Worm (Caenorhabditis elegans): ENCODE results near the gene T27E7.1.

Gene T27E7.1

ce11 chrIV:14519423-14519822 lies at the start of gene T27E7.1, which contains the start of gene Y57G11A.2:
Gene T27E7.1, plus strand, starts transcription at chrIV:14519759.
Gene Y57G11A.2, minus strand, starts transcription at chrIV:14519523.
- no peak for TF ChIP-seq him-1 (tag; optimal IDR thresholded peaks at IDR 0.05)
- TF ChIP-seq W03F9.2 (tag; optimal IDR thresholded peaks at IDR 0.05), result no peak
- TF ChIP-seq dao-5 (tag; optimal IDR thresholded peaks at IDR 0.05), result no peak

ce11 chrIV:14481984-14482383 lies 37.6 kb upstream of the T27E7.1 start, which contains the start of gene Y57G11A.4:
Gene Y57G11A.4, plus strand, starts transcription at chrIV:14482284.
- no peak for TF ChIP-seq W03F9.2 (tag; optimal IDR thresholded peaks at IDR 0.05)
- TF ChIP-seq dao-5 (tag; optimal IDR thresholded peaks at IDR 0.05), result no peak
- no peak for TF ChIP-seq him-1 (tag; optimal IDR thresholded peaks at IDR 0.05)

- TF ChIP-seq W03F9.2 (tag; optimal IDR thresholded peaks at IDR 0.05) (no peak), dao-5 (tag; optimal IDR thresholded peaks at IDR 0.05) (no peak), him-1 (tag; optimal IDR thresholded peaks at IDR 0.05) (no peak)
Measured at ce11 chrIV:14483427-14483826, 36.1 kb upstream of the T27E7.1 start.

ce11 chrIV:14491135-14491534 lies 28.4 kb upstream of the T27E7.1 start:
- TF ChIP-seq W03F9.2 (tag; optimal IDR thresholded peaks at IDR 0.05) (no peak), him-1 (tag; optimal IDR thresholded peaks at IDR 0.05) (no peak), dao-5 (tag; optimal IDR thresholded peaks at IDR 0.05) (no peak)

- TF ChIP-seq dao-5 (tag; optimal IDR thresholded peaks at IDR 0.05), result no peak
- TF ChIP-seq him-1 (tag; optimal IDR thresholded peaks at IDR 0.05), result no peak
Measured at ce11 chrIV:14495474-14495873, 24.1 kb upstream of the T27E7.1 start.

ce11 chrIV:14496494-14496893 lies 23.1 kb upstream of the T27E7.1 start:
- no peak for TF ChIP-seq him-1 (tag; optimal IDR thresholded peaks at IDR 0.05)

ce11 chrIV:14505066-14505465 lies 14.5 kb upstream of the T27E7.1 start, which contains the start of gene tag-273:
Gene tag-273, minus strand, starts transcription at chrIV:14505166.
- TF ChIP-seq W03F9.2 (tag; optimal IDR thresholded peaks at IDR 0.05) (no peak), him-1 (tag; optimal IDR thresholded peaks at IDR 0.05) (no peak), dao-5 (tag; optimal IDR thresholded peaks at IDR 0.05) (no peak)

ce11 chrIV:14506042-14506441 lies 13.5 kb upstream of the T27E7.1 start:
- TF ChIP-seq him-1 (tag; optimal IDR thresholded peaks at IDR 0.05) (no peak), W03F9.2 (tag; optimal IDR thresholded peaks at IDR 0.05) (no peak), dao-5 (tag; optimal IDR thresholded peaks at IDR 0.05) (no peak)

ce11 chrIV:14506995-14507394 lies 12.6 kb upstream of the T27E7.1 start:
- TF ChIP-seq dao-5 (tag; optimal IDR thresholded peaks at IDR 0.05) (no peak), W03F9.2 (tag; optimal IDR thresholded peaks at IDR 0.05) (no peak)

- no peak for TF ChIP-seq dao-5 (tag; optimal IDR thresholded peaks at IDR 0.05)
- TF ChIP-seq W03F9.2 (tag; optimal IDR thresholded peaks at IDR 0.05), result no peak
- TF ChIP-seq him-1 (tag; optimal IDR thresholded peaks at IDR 0.05), result no peak
Measured at ce11 chrIV:14512405-14512804, 7.2 kb upstream of the T27E7.1 start, which contains the start of gene Y57G11A.5. Gene Y57G11A.5, minus strand, starts transcription at chrIV:14512505.

- no peak for TF ChIP-seq W03F9.2 (tag; optimal IDR thresholded peaks at IDR 0.05)
- TF ChIP-seq him-1 (tag; optimal IDR thresholded peaks at IDR 0.05), result no peak
- TF ChIP-seq dao-5 (tag; optimal IDR thresholded peaks at IDR 0.05), result no peak
Measured at ce11 chrIV:14515162-14515561, 4.4 kb upstream of the T27E7.1 start.

- TF ChIP-seq him-1 (tag; optimal IDR thresholded peaks at IDR 0.05), result no peak
- no peak for TF ChIP-seq dao-5 (tag; optimal IDR thresholded peaks at IDR 0.05)
- TF ChIP-seq W03F9.2 (tag; optimal IDR thresholded peaks at IDR 0.05), result no peak
Measured at ce11 chrIV:14523568-14523967, 4.0 kb downstream of the T27E7.1 start, which contains the start of gene srh-63. Gene srh-63, plus strand, starts transcription at chrIV:14523868.

- no peak for TF ChIP-seq him-1 (tag; optimal IDR thresholded peaks at IDR 0.05)
- TF ChIP-seq dao-5 (tag; optimal IDR thresholded peaks at IDR 0.05), result no peak
- no peak for TF ChIP-seq W03F9.2 (tag; optimal IDR thresholded peaks at IDR 0.05)
Measured at ce11 chrIV:14528718-14529117, 9.2 kb downstream of the T27E7.1 start, which contains the start of gene T27E7.3. Gene T27E7.3, plus strand, starts transcription at chrIV:14529018.

- TF ChIP-seq dao-5 (tag; optimal IDR thresholded peaks at IDR 0.05), result no peak
- TF ChIP-seq W03F9.2 (tag; optimal IDR thresholded peaks at IDR 0.05), result no peak
- TF ChIP-seq him-1 (tag; optimal IDR thresholded peaks at IDR 0.05), result no peak
Measured at ce11 chrIV:14530031-14530430, 10.5 kb downstream of the T27E7.1 start.

ce11 chrIV:14532366-14532765 lies 12.8 kb downstream of the T27E7.1 start:
- TF ChIP-seq him-1 (tag; optimal IDR thresholded peaks at IDR 0.05) (no peak), W03F9.2 (tag; optimal IDR thresholded peaks at IDR 0.05) (no peak), dao-5 (tag; optimal IDR thresholded peaks at IDR 0.05) (no peak)

All from whole organism, L4/young adult.